Worm (Caenorhabditis elegans) whole organism, L1 larva: ENCODE data around the gene C47G2.3.

Experiments
- C04F5.9 ChIP-seq: sonication (generic microtip); optimal IDR thresholded peaks from 2 replicates; lab custom pipeline; 2016; ENCODE audit warnings: missing genetic modification characterization, missing compliant biosample characterization
- C16A3.4 ChIP-seq: fragments of 150-350 bp; optimal IDR thresholded peaks from 2 replicates; lab custom pipeline; 2014; ENCODE audit warnings: missing biosample characterization, missing genetic modification characterization
- C34B4.2 ChIP-seq: sonication (generic microtip); optimal IDR thresholded peaks from 2 replicates; lab custom pipeline; 2017; ENCODE audit warnings: mild to moderate bottlenecking, missing genetic modification characterization, missing compliant biosample characterization
- F16B12.6 ChIP-seq: fragments of 150-350 bp; optimal IDR thresholded peaks from 2 replicates; lab custom pipeline; 2014; ENCODE audit warnings: missing biosample characterization, missing genetic modification characterization
- aha-1 ChIP-seq: fragments of 150-350 bp; optimal IDR thresholded peaks from 2 replicates; lab custom pipeline; 2014; ENCODE audit warnings: missing biosample characterization, missing genetic modification characterization
- alr-1 ChIP-seq: fragments of 200-800 bp; sonication (Bioruptor generic); optimal IDR thresholded peaks from 2 replicates; lab custom pipeline; 2018; ENCODE audit warnings: borderline replicate concordance, mild to moderate bottlenecking, missing genetic modification characterization, missing compliant biosample characterization
- blmp-1 ChIP-seq: fragments of 150-350 bp; optimal IDR thresholded peaks from 2 replicates; lab custom pipeline; 2014; ENCODE audit warnings: missing biosample characterization, missing genetic modification characterization
- ces-1 ChIP-seq: fragments of 150-350 bp; optimal IDR thresholded peaks from 2 replicates; lab custom pipeline; 2014; ENCODE audit warnings: missing biosample characterization, missing genetic modification reagents, missing genetic modification characterization
- dpl-1 ChIP-seq, 3 experiments: fragments of 150-350 bp in 2 of 3; sonication (generic microtip) in 1 of 3; optimal IDR thresholded peaks; 2 replicates each; lab custom pipeline; 2014 to 2017; ENCODE audit warnings: missing biosample characterization in 3 of 3, missing genetic modification characterization in 3 of 3, missing genetic modification reagents in 3 of 3
- efl-1 ChIP-seq, 4 experiments: fragments of 150-350 bp; optimal IDR thresholded peaks in 3 of 4; peaks in 1 of 4; 1 replicate in 1 of 4; 2 replicates in 3 of 4; lab custom pipeline; 2014; ENCODE audit warnings: missing biosample characterization in 2 of 4, missing genetic modification characterization in 2 of 4, missing genetic modification reagents in 2 of 4
- efl-3 ChIP-seq: fragments of 200-800 bp; sonication (Bioruptor generic); optimal IDR thresholded peaks from 2 replicates; lab custom pipeline; 2018; ENCODE audit warnings: mild to moderate bottlenecking, missing genetic modification characterization, missing compliant biosample characterization
- egl-27 ChIP-seq, 2 experiments: fragments of 150-350 bp in 1 of 2; sonication (generic microtip); optimal IDR thresholded peaks; 3 replicates each; lab custom pipeline; 2017 to 2018; ENCODE audit warnings: missing biosample characterization in 2 of 2, missing genetic modification characterization in 2 of 2, missing genetic modification reagents in 2 of 2
- elt-2 ChIP-seq: sonication (generic microtip); optimal IDR thresholded peaks from 2 replicates; lab custom pipeline; 2016; ENCODE audit warnings: missing genetic modification characterization, mild to moderate bottlenecking, inconsistent platforms, missing compliant biosample characterization, missing genetic modification reagents
- fkh-10 ChIP-seq: sonication (generic microtip); optimal IDR thresholded peaks from 2 replicates; lab custom pipeline; 2017; ENCODE audit warnings: missing biosample characterization, missing genetic modification reagents, missing genetic modification characterization
- fkh-8 ChIP-seq: sonication (generic microtip); optimal IDR thresholded peaks from 2 replicates; lab custom pipeline; 2016; ENCODE audit warnings: mild to moderate bottlenecking, missing genetic modification characterization, missing compliant biosample characterization
- grh-1 ChIP-seq: fragments of 200-800 bp; sonication (Bioruptor generic); IDR thresholded peaks from 2 replicates; pipeline ENCODE4 v1.3.6; 2022; ENCODE audit warnings: missing genetic modification reagents, missing genetic modification characterization, missing compliant biosample characterization
- hlh-17 ChIP-seq: fragments of 200-800 bp; sonication (Bioruptor generic); optimal IDR thresholded peaks from 2 replicates; lab custom pipeline; 2018; ENCODE audit warnings: missing genetic modification characterization, mild to moderate bottlenecking, missing compliant biosample characterization, moderate library complexity, borderline replicate concordance
- hlh-4 ChIP-seq: sonication (generic microtip); optimal IDR thresholded peaks from 2 replicates; lab custom pipeline; 2016; ENCODE audit warnings: mild to moderate bottlenecking, missing genetic modification characterization, missing compliant biosample characterization
- hpl-2 ChIP-seq: fragments of 150-350 bp; optimal IDR thresholded peaks from 2 replicates; lab custom pipeline; 2014; ENCODE audit warnings: missing biosample characterization, missing genetic modification reagents, missing genetic modification characterization
- irx-1 ChIP-seq: sonication (generic microtip); optimal IDR thresholded peaks from 2 replicates; lab custom pipeline; 2016; ENCODE audit warnings: missing genetic modification characterization, missing compliant biosample characterization
- isw-1 ChIP-seq: fragments of 200-800 bp; sonication (Bioruptor generic); IDR thresholded peaks from 2 replicates; pipeline ENCODE4 v1.3.6; 2022; ENCODE audit warnings: missing genetic modification characterization, missing compliant biosample characterization
- jun-1 ChIP-seq: fragments of 150-350 bp; optimal IDR thresholded peaks from 2 replicates; lab custom pipeline; 2014; ENCODE audit warnings: missing biosample characterization, missing genetic modification reagents, missing genetic modification characterization
- lin-15B ChIP-seq: fragments of 150-350 bp; sonication (generic microtip); optimal IDR thresholded peaks from 3 replicates; lab custom pipeline; 2014; ENCODE audit warnings: missing biosample characterization, missing genetic modification characterization
- lin-35 ChIP-seq, 2 experiments: fragments of 150-350 bp; optimal IDR thresholded peaks; 2 replicates each; lab custom pipeline; 2014; ENCODE audit warnings: missing biosample characterization in 2 of 2, missing genetic modification characterization in 2 of 2, missing genetic modification reagents in 2 of 2
- lin-39 ChIP-seq: fragments of 150-350 bp; optimal IDR thresholded peaks from 2 replicates; lab custom pipeline; 2014; ENCODE audit warnings: missing biosample characterization, missing genetic modification reagents, missing genetic modification characterization
- lir-3 ChIP-seq: sonication (generic microtip); optimal IDR thresholded peaks from 2 replicates; lab custom pipeline; 2016; ENCODE audit warnings: mild to moderate bottlenecking, missing genetic modification characterization, moderate library complexity, missing compliant biosample characterization; ENCODE audit not compliant: poor library complexity
- mab-9 ChIP-seq: fragments of 200-800 bp; sonication (Bioruptor generic); IDR thresholded peaks from 2 replicates; pipeline ENCODE4 v1.3.6; 2022; ENCODE audit warnings: missing genetic modification reagents, missing genetic modification characterization, missing compliant biosample characterization
- mdl-1 ChIP-seq, 2 experiments: fragments of 150-350 bp; optimal IDR thresholded peaks; 2 replicates each; lab custom pipeline; 2014 to 2017; ENCODE audit warnings: missing biosample characterization in 2 of 2, missing genetic modification characterization in 2 of 2, inconsistent platforms in 1 of 2
- mep-1 ChIP-seq: fragments of 150-350 bp; optimal IDR thresholded peaks from 2 replicates; lab custom pipeline; 2014; ENCODE audit warnings: missing biosample characterization, missing genetic modification characterization
- nhr-12 ChIP-seq: sonication (generic microtip); optimal IDR thresholded peaks from 2 replicates; lab custom pipeline; 2017; ENCODE audit warnings: missing biosample characterization, missing genetic modification characterization
- nhr-28 ChIP-seq: fragments of 150-350 bp; optimal IDR thresholded peaks from 2 replicates; lab custom pipeline; 2014; ENCODE audit warnings: missing biosample characterization, missing genetic modification characterization
- nhr-77 ChIP-seq: fragments of 150-350 bp; optimal IDR thresholded peaks from 2 replicates; lab custom pipeline; 2014; ENCODE audit warnings: missing biosample characterization, missing genetic modification characterization
- nhr-85 ChIP-seq: sonication (generic microtip); peaks from one replicate; lab custom pipeline; 2016; ENCODE audit warnings: missing genetic modification characterization, inconsistent platforms, missing compliant biosample characterization
- nhr-90 ChIP-seq: sonication (generic microtip); optimal IDR thresholded peaks from 2 replicates; lab custom pipeline; 2016; ENCODE audit warnings: mild to moderate bottlenecking, missing genetic modification characterization, missing compliant biosample characterization; ENCODE audit not compliant: poor library complexity
- rnt-1 ChIP-seq: sonication (generic microtip); optimal IDR thresholded peaks from 2 replicates; lab custom pipeline; 2016; ENCODE audit warnings: mild to moderate bottlenecking, missing genetic modification characterization, moderate library complexity, missing compliant biosample characterization
- sup-37 ChIP-seq: fragments of 200-800 bp; sonication (Bioruptor generic); optimal IDR thresholded peaks from 2 replicates; lab custom pipeline; 2018; ENCODE audit warnings: mild to moderate bottlenecking, missing genetic modification characterization, missing compliant biosample characterization
- swsn-7 ChIP-seq: sonication (generic microtip); optimal IDR thresholded peaks from 2 replicates; lab custom pipeline; 2016; ENCODE audit warnings: missing genetic modification characterization, missing compliant biosample characterization
- tbx-2 ChIP-seq: sonication (generic microtip); optimal IDR thresholded peaks from 2 replicates; lab custom pipeline; 2016; ENCODE audit warnings: missing genetic modification characterization, missing compliant biosample characterization
- unc-130 ChIP-seq: fragments of 150-350 bp; optimal IDR thresholded peaks from 2 replicates; lab custom pipeline; 2017; ENCODE audit warnings: missing biosample characterization, missing genetic modification characterization, inconsistent platforms
- unc-62 ChIP-seq: fragments of 150-350 bp; optimal IDR thresholded peaks from 2 replicates; lab custom pipeline; 2014; ENCODE audit warnings: missing biosample characterization, missing genetic modification reagents, missing genetic modification characterization
- unc-86 ChIP-seq: sonication (generic microtip); optimal IDR thresholded peaks from 2 replicates; lab custom pipeline; 2016; ENCODE audit warnings: missing genetic modification characterization, missing compliant biosample characterization

C47G2.3 gene

DNA sequence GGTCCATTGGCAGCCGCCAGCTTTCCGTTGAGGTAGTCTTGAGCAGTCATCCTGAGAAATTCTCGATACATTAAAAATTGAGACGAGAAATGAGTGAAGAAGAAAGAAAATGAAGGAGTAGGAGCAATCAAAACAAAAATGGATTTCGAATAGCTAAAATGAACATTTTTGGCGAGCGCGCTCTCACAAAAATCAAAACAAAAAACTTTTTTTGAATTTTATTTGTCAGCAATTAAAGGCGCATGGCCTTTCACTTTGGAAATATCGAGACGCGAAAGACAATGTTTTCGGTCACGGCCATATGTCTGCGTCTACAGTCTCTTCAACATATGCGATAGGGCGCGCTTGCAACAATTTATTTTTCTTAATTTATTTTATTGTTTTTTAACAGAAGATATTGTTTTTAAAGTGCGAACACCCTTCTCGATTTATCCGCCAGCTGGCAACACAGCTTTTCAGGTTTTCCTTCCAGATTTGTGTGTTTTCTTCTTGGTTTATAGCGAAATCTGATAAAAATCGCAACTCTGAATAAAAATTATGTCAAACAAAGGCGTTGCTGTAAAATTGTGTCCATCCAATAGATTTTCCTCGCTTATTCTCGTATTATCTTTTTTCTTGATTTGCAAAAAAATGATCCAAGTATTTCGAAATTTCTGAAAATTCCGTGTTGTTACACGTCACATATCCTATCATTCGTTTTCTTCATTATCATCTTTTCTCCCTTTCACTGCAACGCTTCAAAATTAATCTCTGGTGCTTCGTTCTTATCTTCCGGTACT, 50.9 kb downstream of the C47G2.3 start, which contains the start of the genes rpn-9 and T06D8.9 (continued):
- TF ChIP-seq C34B4.2 (no peak), mab-9 (GFP tag; lab: Robert Waterston, UW) (0 out of 2 replicates have a peak, but pooled peaks have one; percentile 49), mdl-1 (tag; optimal IDR thresholded peaks at IDR 0.05; lab: Kevin White, UChicago) (peak in 1 of 2 experiments; percentile 75), egl-27 (tag; optimal IDR thresholded peaks at IDR 0.05; lab: Kevin White, UChicago) (no peak), nhr-90 (peak; percentile 70), lin-39 (tag; lab: Kevin White, UChicago) (no peak), fkh-10 (GFP tag; lab: Kevin White, UChicago) (peak; percentile 57), mep-1 (tag; lab: Kevin White, UChicago) (peak; percentile 89), dpl-1 (GFP tag; optimal IDR thresholded peaks at IDR 0.05; lab: Kevin White, UChicago) (peak; percentile 71 to 85 (median 78)), grh-1 (GFP tag; lab: Robert Waterston, UW) (no peak), irx-1 (tag; lab: Kevin White, UChicago) (peak; percentile 64), blmp-1 (tag; lab: Kevin White, UChicago) (peak; percentile 91), rnt-1 (tag; lab: Kevin White, UChicago) (peak; percentile 80), alr-1 (tag; lab: Kevin White, UChicago) (no peak), efl-3 (no peak), isw-1 (GFP tag; lab: Robert Waterston, UW) (peak; percentile 83), sup-37 (GFP tag; lab: Kevin White, UChicago) (no peak), C04F5.9 (tag; lab: Kevin White, UChicago) (peak; percentile 42), aha-1 (tag; lab: Kevin White, UChicago) (no peak), nhr-28 (tag; lab: Kevin White, UChicago) (no peak), nhr-85 (tag; lab: Kevin White, UChicago) (peak; percentile 71), nhr-77 (tag; lab: Kevin White, UChicago) (peak; percentile 72), fkh-8 (tag; lab: Kevin White, UChicago) (peak; percentile 77), lin-15B (tag; lab: Kevin White, UChicago) (peak; percentile 94), unc-62 (GFP tag; lab: Kevin White, UChicago) (no peak), unc-86 (tag; lab: Kevin White, UChicago) (peak; percentile 63), tbx-2 (tag; lab: Kevin White, UChicago) (peak; percentile 73), lir-3 (tag; lab: Kevin White, UChicago) (peak; percentile 67), efl-1 (optimal IDR thresholded peaks at IDR 0.05; lab: Kevin White, UChicago) (peak; percentile 83 to 87), efl-1 (GFP tag; optimal IDR thresholded peaks at IDR 0.05 in 1 of 2; lab: Kevin White, UChicago) (peak; percentile 80 to 96), nhr-12 (tag; lab: Kevin White, UChicago) (no peak), ces-1 (GFP tag; lab: Kevin White, UChicago) (no peak), hlh-17 (no peak), lin-35 (GFP tag; optimal IDR thresholded peaks at IDR 0.05; lab: Kevin White, UChicago) (peak; percentile 81 to 89), jun-1 (tag; lab: Kevin White, UChicago) (peak; percentile 37), C16A3.4 (tag; lab: Kevin White, UChicago) (peak; percentile 92), hpl-2 (GFP tag; lab: Kevin White, UChicago) (peak; percentile 31), swsn-7 (tag; lab: Kevin White, UChicago) (peak; percentile 71), hlh-4 (tag; lab: Kevin White, UChicago) (no peak), elt-2 (tag; lab: Kevin White, UChicago) (peak; percentile 31), F16B12.6 (tag; lab: Kevin White, UChicago) (peak; percentile 51), unc-130 (tag; lab: Kevin White, UChicago) (peak; percentile 54)
